Worm (Caenorhabditis elegans) whole organism, early embryonic: Measurements from ENCODE around the gene sel-10.

ENCODE experiments used
- B0310.2 ChIP-seq: sonication (generic microtip); optimal IDR thresholded peaks from 2 replicates; lab custom pipeline; 2016; ENCODE audit warnings: mild to moderate bottlenecking, missing genetic modification characterization, missing compliant biosample characterization
- F13C5.2 ChIP-seq: sonication (generic microtip); optimal IDR thresholded peaks from 2 replicates; lab custom pipeline; 2017; ENCODE audit warnings: mild to moderate bottlenecking, missing genetic modification characterization, inconsistent platforms, missing compliant biosample characterization
- aly-1 ChIP-seq: sonication (generic microtip); optimal IDR thresholded peaks from 2 replicates; lab custom pipeline; 2016; ENCODE audit warnings: missing genetic modification characterization, missing compliant biosample characterization
- ama-1 ChIP-seq: fragments of 150-350 bp; optimal IDR thresholded peaks from 2 replicates; lab custom pipeline; 2014
- ceh-13 ChIP-seq: fragments of 200-800 bp; sonication (Bioruptor generic); optimal IDR thresholded peaks from 2 replicates; lab custom pipeline; 2018; ENCODE audit warnings: mild to moderate bottlenecking, missing genetic modification characterization, missing compliant biosample characterization
- ceh-36 ChIP-seq: sonication (generic microtip); optimal IDR thresholded peaks from 2 replicates; lab custom pipeline; 2016; ENCODE audit warnings: missing genetic modification characterization, inconsistent platforms, missing compliant biosample characterization
- ets-7 ChIP-seq: sonication (generic microtip); optimal IDR thresholded peaks from 2 replicates; lab custom pipeline; 2016; ENCODE audit warnings: missing genotype, missing genetic modification characterization, missing compliant biosample characterization
- flt-1 ChIP-seq: fragments of 200-800 bp; sonication (Bioruptor generic); IDR thresholded peaks from 2 replicates; pipeline ENCODE4 v1.3.6; 2022; ENCODE audit warnings: missing genetic modification characterization, missing compliant biosample characterization
- hmbx-1 ChIP-seq: sonication (generic microtip); optimal IDR thresholded peaks from 2 replicates; lab custom pipeline; 2016; ENCODE audit warnings: mild to moderate bottlenecking, missing genetic modification characterization, missing compliant biosample characterization
- hmg-4 ChIP-seq: fragments of 200-800 bp; sonication (Bioruptor generic); optimal IDR thresholded peaks from 2 replicates; lab custom pipeline; 2018; ENCODE audit warnings: mild to moderate bottlenecking, missing genetic modification characterization, missing compliant biosample characterization
- hnd-1 ChIP-seq: sonication (generic microtip); optimal IDR thresholded peaks from 2 replicates; lab custom pipeline; 2016; ENCODE audit warnings: missing genetic modification characterization, missing compliant biosample characterization
- pes-1 ChIP-seq: fragments of 200-800 bp; sonication (Bioruptor generic); IDR thresholded peaks from 2 replicates; pipeline ENCODE4 v1.3.6; 2022; ENCODE audit warnings: missing genetic modification reagents, missing genetic modification characterization, missing compliant biosample characterization
- scrt-1 ChIP-seq: fragments of 200-800 bp; sonication (Bioruptor generic); IDR thresholded peaks from 2 replicates; pipeline ENCODE4 v1.3.6; 2022; ENCODE audit warnings: missing genetic modification characterization, missing compliant biosample characterization
- sea-1 ChIP-seq: fragments of 200-800 bp; sonication (Bioruptor generic); conservative IDR thresholded peaks from 2 replicates; pipeline ENCODE4 v1.3.6; 2022; ENCODE audit warnings: missing genetic modification characterization, missing compliant biosample characterization
- tbx-11 ChIP-seq: fragments of 200-800 bp; sonication (Bioruptor generic); IDR thresholded peaks from 2 replicates; pipeline ENCODE4 v1.3.6; 2022; ENCODE audit warnings: missing genetic modification characterization, missing compliant biosample characterization
- tbx-37 ChIP-seq: fragments of 200-800 bp; sonication (Bioruptor generic); conservative IDR thresholded peaks from 2 replicates; pipeline ENCODE4 v1.3.6; 2022; ENCODE audit warnings: missing genetic modification reagents, missing genetic modification characterization, missing compliant biosample characterization
- tra-4 ChIP-seq: sonication (generic microtip); optimal IDR thresholded peaks from 2 replicates; lab custom pipeline; 2017; ENCODE audit warnings: missing genetic modification characterization, missing compliant biosample characterization

sel-10 gene

ce11 chrV:13807232-13807631 is 11.9 kb upstream of the sel-10 start, which contains the start of gene swan-1:
swan-1 (minus strand) TSS chrV:13807237.
- TF ChIP-seq tbx-37 (GFP tag; lab: Robert Waterston, UW) (no peak), scrt-1 (no peak), ceh-36 (tag; lab: Kevin White, UChicago) (no peak), F13C5.2 (tag; lab: Kevin White, UChicago) (no peak)

- TF ChIP-seq ama-1 (lab: Kevin White, UChicago) (no peak), hmg-4 (GFP tag; lab: Kevin White, UChicago) (peak; percentile 88), F13C5.2 (tag; lab: Kevin White, UChicago) (peak; percentile 44), sea-1 (GFP tag; lab: Robert Waterston, UW) (no peak), aly-1 (tag; lab: Kevin White, UChicago) (peak; percentile 63)
Measured at ce11 chrV:13808462-13808867, 10.7 kb upstream of the sel-10 start.

- TF ChIP-seq tbx-11, result no peak
- no peak for TF ChIP-seq ceh-13 (GFP tag; lab: Kevin White, UChicago)
- no peak for TF ChIP-seq pes-1 (GFP tag; lab: Robert Waterston, UW)
- TF ChIP-seq ama-1 (lab: Kevin White, UChicago), result no peak
- no peak for TF ChIP-seq hmg-4 (GFP tag; lab: Kevin White, UChicago)
- no peak for TF ChIP-seq hmbx-1
- TF ChIP-seq B0310.2 (tag; lab: Kevin White, UChicago), result no peak
- TF ChIP-seq tra-4 (tag; lab: Kevin White, UChicago), result no peak
- no peak for TF ChIP-seq scrt-1
- no peak for TF ChIP-seq hnd-1
- no peak for TF ChIP-seq flt-1 (GFP tag; lab: Robert Waterston, UW)
- TF ChIP-seq tbx-37 (GFP tag; lab: Robert Waterston, UW), result no peak
Measured at ce11 chrV:13812330-13812729, 6.8 kb upstream of the sel-10 start.

ce11 chrV:13812931-13813330 is 6.2 kb upstream of the sel-10 start, which contains the start of gene ceh-24:
ceh-24 (plus strand) TSS chrV:13813231.
- TF ChIP-seq tbx-37 (GFP tag; lab: Robert Waterston, UW) (no peak), ama-1 (lab: Kevin White, UChicago) (no peak), pes-1 (GFP tag; lab: Robert Waterston, UW) (no peak), hnd-1 (no peak), hmbx-1 (no peak), scrt-1 (no peak), F13C5.2 (tag; lab: Kevin White, UChicago) (no peak), tbx-11 (no peak), aly-1 (tag; lab: Kevin White, UChicago) (no peak), ceh-13 (GFP tag; lab: Kevin White, UChicago) (no peak), tra-4 (tag; lab: Kevin White, UChicago) (no peak)

ce11 chrV:13816877-13817276 is 2.3 kb upstream of the sel-10 start, which contains the start of gene F55B12.2:
F55B12.2 (minus strand) TSS chrV:13816977.
- TF ChIP-seq ceh-13 (GFP tag; lab: Kevin White, UChicago) (no peak), hmg-4 (GFP tag; lab: Kevin White, UChicago) (no peak), sea-1 (GFP tag; lab: Robert Waterston, UW) (no peak), hnd-1 (no peak), B0310.2 (tag; lab: Kevin White, UChicago) (no peak), ceh-36 (tag; lab: Kevin White, UChicago) (no peak), ama-1 (lab: Kevin White, UChicago) (no peak), F13C5.2 (tag; lab: Kevin White, UChicago) (no peak), hmbx-1 (no peak), tbx-11 (no peak), pes-1 (GFP tag; lab: Robert Waterston, UW) (no peak), tbx-37 (GFP tag; lab: Robert Waterston, UW) (no peak), scrt-1 (no peak), ets-7 (no peak)

- TF ChIP-seq ceh-13 (GFP tag; lab: Kevin White, UChicago) (no peak), ceh-36 (tag; lab: Kevin White, UChicago) (no peak), flt-1 (GFP tag; lab: Robert Waterston, UW) (no peak), F13C5.2 (tag; lab: Kevin White, UChicago) (no peak), tbx-11 (no peak), aly-1 (tag; lab: Kevin White, UChicago) (no peak), ets-7 (no peak), hnd-1 (no peak), pes-1 (GFP tag; lab: Robert Waterston, UW) (no peak), sea-1 (GFP tag; lab: Robert Waterston, UW) (no peak), tra-4 (tag; lab: Kevin White, UChicago) (no peak), ama-1 (lab: Kevin White, UChicago) (no peak), B0310.2 (tag; lab: Kevin White, UChicago) (no peak), hmg-4 (GFP tag; lab: Kevin White, UChicago) (no peak), tbx-37 (GFP tag; lab: Robert Waterston, UW) (no peak), scrt-1 (no peak), hmbx-1 (no peak)
Measured at ce11 chrV:13822752-13823151, 3.6 kb downstream of the sel-10 start, which contains the start of gene hpo-31. hpo-31 (plus strand) TSS chrV:13823052.

- TF ChIP-seq flt-1 (GFP tag; lab: Robert Waterston, UW) (no peak), pes-1 (GFP tag; lab: Robert Waterston, UW) (no peak), sea-1 (GFP tag; lab: Robert Waterston, UW) (no peak), hmg-4 (GFP tag; lab: Kevin White, UChicago) (no peak), ama-1 (lab: Kevin White, UChicago) (no peak), ets-7 (no peak), tbx-37 (GFP tag; lab: Robert Waterston, UW) (no peak), ceh-36 (tag; lab: Kevin White, UChicago) (no peak)
Measured at ce11 chrV:13827920-13828319, 8.8 kb downstream of the sel-10 start, which contains the start of gene nrf-5. nrf-5 (plus strand) TSS chrV:13828267.

- TF ChIP-seq tbx-11 (no peak), ceh-13 (GFP tag; lab: Kevin White, UChicago) (no peak), hnd-1 (no peak), ets-7 (no peak), F13C5.2 (tag; lab: Kevin White, UChicago) (no peak), sea-1 (GFP tag; lab: Robert Waterston, UW) (no peak), B0310.2 (tag; lab: Kevin White, UChicago) (no peak), aly-1 (tag; lab: Kevin White, UChicago) (no peak), ama-1 (lab: Kevin White, UChicago) (no peak), pes-1 (GFP tag; lab: Robert Waterston, UW) (no peak), scrt-1 (no peak), tra-4 (tag; lab: Kevin White, UChicago) (no peak), hmbx-1 (no peak), ceh-36 (tag; lab: Kevin White, UChicago) (no peak), hmg-4 (GFP tag; lab: Kevin White, UChicago) (no peak), tbx-37 (GFP tag; lab: Robert Waterston, UW) (no peak)
Measured at ce11 chrV:13830813-13831212, 11.7 kb downstream of the sel-10 start, which contains the start of gene str-165. str-165 (plus strand) TSS chrV:13831113.
